Worm (Caenorhabditis elegans): ENCODE measurements around the gene sir-2.3.

DNA sequence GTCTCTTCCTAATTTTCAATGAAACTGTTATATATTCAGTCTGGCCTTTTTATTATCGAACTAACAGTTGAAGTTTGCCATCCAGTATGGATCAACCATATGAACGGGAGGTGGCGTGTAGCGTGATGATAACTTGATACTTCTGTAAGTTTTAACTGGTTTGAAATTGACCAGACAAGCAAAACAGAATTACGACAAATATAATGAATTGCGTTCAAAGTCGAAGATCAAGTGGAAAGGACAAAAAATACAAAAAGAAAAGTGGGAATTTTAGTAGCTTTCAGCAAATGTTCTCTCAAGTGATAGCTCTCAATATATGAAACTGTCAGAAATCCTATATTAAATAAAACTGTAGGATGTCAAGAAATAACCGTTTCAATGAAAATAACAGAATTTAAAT is 45.4 kb downstream of the sir-2.3 start, which contains the start of the genes C49F8.14 and gem-1:
- no peak for TF ChIP-seq lin-15B (tag; optimal IDR thresholded peaks at IDR 0.05)
- no peak for TF ChIP-seq F49E8.2 (tag; optimal IDR thresholded peaks at IDR 0.05; ENCODE audit: borderline replicate concordance)

Data from whole organism, L4 larva.